Worm (Caenorhabditis elegans): ENCODE results near the gene glb-1.
A peak's percentile ranks its signal among the peaks of the same experiment; 100 is the strongest.

glb-1 gene

ce11 chrIII:8964684-8965283, 41.7 kb upstream of the glb-1 start:
- TF ChIP-seq egrh-3 (GFP tag; IDR thresholded peaks at IDR 0.05): peak; percentile 94
- no peak for TF ChIP-seq ztf-28 (GFP tag; IDR thresholded peaks at IDR 0.05)
- TF ChIP-seq zfh-2 (GFP tag; conservative IDR thresholded peaks at IDR 0.05): peak; percentile 84

- TF ChIP-seq B0261.1 (tag; optimal IDR thresholded peaks at IDR 0.05) (no peak), Y53F4B.3 (GFP tag; IDR thresholded peaks at IDR 0.05) (no peak), nhr-90 (tag; optimal IDR thresholded peaks at IDR 0.05) (no peak), nhr-120 (GFP tag; IDR thresholded peaks at IDR 0.05) (no peak), ztf-22 (GFP tag; optimal IDR thresholded peaks at IDR 0.05) (no peak), zim-3 (tag; optimal IDR thresholded peaks at IDR 0.05) (no peak), B0019.2 (GFP tag; conservative IDR thresholded peaks at IDR 0.05) (no peak), sptf-2 (GFP tag; optimal IDR thresholded peaks at IDR 0.05) (no peak), tbp1 (GFP tag; optimal IDR thresholded peaks at IDR 0.05) (no peak), ceh-91 (GFP tag; IDR thresholded peaks at IDR 0.05) (no peak), mcd-1 (GFP tag; IDR thresholded peaks at IDR 0.05) (peak; percentile 60; the same call in 1 of the 2 replicates), Y79H2A.3 (GFP tag; conservative IDR thresholded peaks at IDR 0.05) (no peak), egl-44 (GFP tag; IDR thresholded peaks at IDR 0.05) (no peak), hmg-1.2 (GFP tag; IDR thresholded peaks at IDR 0.05) (no peak), snpc-4 (GFP tag; optimal IDR thresholded peaks at IDR 0.05) (no peak), snpc-4 (tag; optimal IDR thresholded peaks at IDR 0.05) (no peak), C17E4.6 (GFP tag; IDR thresholded peaks at IDR 0.05) (no peak), zfh-2 (GFP tag; conservative IDR thresholded peaks at IDR 0.05) (peak; percentile 93), tbx-9 (tag; optimal IDR thresholded peaks at IDR 0.05; ENCODE audit: borderline replicate concordance) (no peak), pbrm-1 (GFP tag; IDR thresholded peaks at IDR 0.05) (0 out of 2 replicates have a peak, but pooled peaks have one; percentile 20), T26A5.8 (tag; optimal IDR thresholded peaks at IDR 0.05) (no peak), F57A8.1 (GFP tag; optimal IDR thresholded peaks at IDR 0.05) (no peak), madf-10 (tag; optimal IDR thresholded peaks at IDR 0.05) (no peak), egrh-3 (GFP tag; IDR thresholded peaks at IDR 0.05) (peak; percentile 99), nfyb-1 (GFP tag; IDR thresholded peaks at IDR 0.05) (0 out of 2 replicates have a peak, but pooled peaks have one; percentile 54), athp-1 (tag; optimal IDR thresholded peaks at IDR 0.05) (no peak), Y56A3A.18 (GFP tag; IDR thresholded peaks at IDR 0.05) (no peak)
Measured at ce11 chrIII:8962475-8962874, 39.4 kb upstream of the glb-1 start.

- no peak for TF ChIP-seq fkh-3 (tag; optimal IDR thresholded peaks at IDR 0.05)
- TF ChIP-seq pha-4 (tag; optimal IDR thresholded peaks at IDR 0.05): no peak
- no peak for TF ChIP-seq nhr-80 (tag; optimal IDR thresholded peaks at IDR 0.05)
- TF ChIP-seq T26A5.8 (tag; optimal IDR thresholded peaks at IDR 0.05): no peak
- no peak for TF ChIP-seq dpff-1 (tag; optimal IDR thresholded peaks at IDR 0.05)
- no peak for TF ChIP-seq snpc-1.1 (tag; optimal IDR thresholded peaks at IDR 0.05; ENCODE audit: insufficient read depth)
- TF ChIP-seq gei-17 (GFP tag; optimal IDR thresholded peaks at IDR 0.05): no peak
- TF ChIP-seq nhr-90 (tag; optimal IDR thresholded peaks at IDR 0.05): no peak
- no peak for TF ChIP-seq tbx-9 (tag; optimal IDR thresholded peaks at IDR 0.05; ENCODE audit: borderline replicate concordance)
- no peak for TF ChIP-seq attf-3 (GFP tag; conservative IDR thresholded peaks at IDR 0.05)
- TF ChIP-seq Y67H2A.10 (GFP tag; conservative IDR thresholded peaks at IDR 0.05): no peak
- no peak for TF ChIP-seq pbrm-1 (GFP tag; IDR thresholded peaks at IDR 0.05)
- TF ChIP-seq aptf-2 (GFP tag; conservative IDR thresholded peaks at IDR 0.05): no peak
- no peak for TF ChIP-seq ztf-26 (tag; optimal IDR thresholded peaks at IDR 0.05)
- no peak for TF ChIP-seq rcor-1 (GFP tag; IDR thresholded peaks at IDR 0.05)
- no peak for TF ChIP-seq mcd-1 (GFP tag; IDR thresholded peaks at IDR 0.05)
Measured at ce11 chrIII:8961993-8962392, 38.9 kb upstream of the glb-1 start, which contains the start of gene grl-25. grl-25 (plus strand) TSS chrIII:8962293.
